Fruit fly (Drosophila melanogaster) whole organism, embryonic: ENCODE data around the gene Arpc3A.

Experiments used
- CG10147 ChIP-seq: fragments of 200-800 bp; sonication (Bioruptor generic); optimal IDR thresholded peaks from 2 replicates; lab custom pipeline; 2019; ENCODE audit warnings: missing biosample characterization, mild to moderate bottlenecking, missing genetic modification characterization, moderate library complexity
- CG10366 ChIP-seq: fragments of 200-800 bp; sonication (Bioruptor generic); IDR thresholded peaks from 2 replicates; pipeline ENCODE4 v1.3.6; 2022; ENCODE audit warnings: missing biosample characterization, missing genetic modification characterization
- CG11723 ChIP-seq: fragments of 200-800 bp; sonication (Bioruptor generic); optimal IDR thresholded peaks from 2 replicates; lab custom pipeline; 2017; ENCODE audit warnings: missing biosample characterization, mild to moderate bottlenecking, missing genetic modification characterization
- CG1233 ChIP-seq: fragments of 200-800 bp; sonication (Bioruptor generic); optimal IDR thresholded peaks from 4 replicates; lab custom pipeline; 2018; ENCODE audit warnings: missing biosample characterization, mild to moderate bottlenecking, missing genetic modification characterization
- CG12391 ChIP-seq: fragments of 200-800 bp; sonication (Bioruptor generic); optimal IDR thresholded peaks from 3 replicates; lab custom pipeline; 2018; ENCODE audit warnings: missing biosample characterization, mild to moderate bottlenecking, missing genetic modification characterization, moderate library complexity
- CG15269 ChIP-seq: fragments of 200-800 bp; sonication (Bioruptor generic); optimal IDR thresholded peaks from 2 replicates; lab custom pipeline; 2018; ENCODE audit warnings: missing biosample characterization, mild to moderate bottlenecking, missing genetic modification characterization, moderate library complexity
- CG15696 ChIP-seq: fragments of 200-800 bp; sonication (Bioruptor generic); optimal IDR thresholded peaks from 2 replicates; lab custom pipeline; 2019; ENCODE audit warnings: missing biosample characterization, mild to moderate bottlenecking, missing genetic modification characterization, moderate library complexity
- CG16813 ChIP-seq: fragments of 200-800 bp; sonication (Bioruptor generic); IDR thresholded peaks from 3 replicates; pipeline ENCODE4 v1.3.6; 2022; ENCODE audit warnings: missing biosample characterization, missing genetic modification characterization; ENCODE audit not compliant: partially characterized antibody
- CG17829 ChIP-seq: fragments of 200-800 bp; optimal IDR thresholded peaks from 2 replicates; lab custom pipeline; 2019; ENCODE audit warnings: missing biosample characterization, mild to moderate bottlenecking, missing genetic modification characterization, moderate library complexity
- CG2712 ChIP-seq: fragments of 200-800 bp; optimal IDR thresholded peaks from 3 replicates; lab custom pipeline; 2019; ENCODE audit warnings: missing biosample characterization, mild to moderate bottlenecking, missing genetic modification characterization, moderate library complexity
- CG43689 ChIP-seq: fragments of 200-800 bp; sonication (Bioruptor generic); IDR thresholded peaks from 2 replicates; pipeline ENCODE4 v1.3.6; 2022; ENCODE audit warnings: missing biosample characterization, missing genetic modification characterization
- CG5180 ChIP-seq: fragments of 200-800 bp; sonication (Bioruptor generic); optimal IDR thresholded peaks from 3 replicates; lab custom pipeline; 2017; ENCODE audit warnings: missing biosample characterization, missing genetic modification characterization, mild to moderate bottlenecking, moderate library complexity, missing genetic modification reagents
- CG6689 ChIP-seq: fragments of 200-800 bp; sonication (Bioruptor generic); IDR thresholded peaks from 2 replicates; pipeline ENCODE4 v1.3.6; 2022; ENCODE audit warnings: missing biosample characterization, missing genetic modification characterization
- CG7357 ChIP-seq: fragments of 200-800 bp; sonication (Bioruptor generic); IDR thresholded peaks from 3 replicates; pipeline ENCODE4 v1.3.6; 2022; ENCODE audit warnings: missing biosample characterization, missing genetic modification characterization
- CG7987 ChIP-seq: fragments of 200-800 bp; sonication (Bioruptor generic); optimal IDR thresholded peaks from 2 replicates; lab custom pipeline; 2018; ENCODE audit warnings: missing biosample characterization, mild to moderate bottlenecking, missing genetic modification characterization, moderate library complexity
- CG9817 ChIP-seq: fragments of 200-800 bp; sonication (Bioruptor generic); optimal IDR thresholded peaks from 2 replicates; lab custom pipeline; 2018; ENCODE audit warnings: missing biosample characterization, mild to moderate bottlenecking, missing genetic modification characterization, moderate library complexity
- Camta ChIP-seq: fragments of 200-800 bp; sonication (Bioruptor generic); optimal IDR thresholded peaks from 2 replicates; lab custom pipeline; 2016; ENCODE audit warnings: missing biosample characterization, missing genetic modification characterization
- CoRest ChIP-seq: fragments of 200-800 bp; sonication (Bioruptor generic); optimal IDR thresholded peaks from 3 replicates; lab custom pipeline; 2018; ENCODE audit warnings: missing biosample characterization, mild to moderate bottlenecking, missing genetic modification characterization, moderate library complexity
- Drgx ChIP-seq: fragments of 200-800 bp; sonication (Bioruptor generic); IDR thresholded peaks from 2 replicates; pipeline ENCODE4 v1.3.6; 2022; ENCODE audit warnings: missing biosample characterization, missing genetic modification characterization
- E2f1 ChIP-seq: fragments of 200-800 bp; sonication (Bioruptor generic); IDR thresholded peaks from 2 replicates; pipeline ENCODE4 v1.3.6; 2022; ENCODE audit warnings: missing biosample characterization, missing genetic modification characterization
- Eip74EF ChIP-seq, 2 experiments: fragments of 200-800 bp in 1 of 2; fragments of >200 bp in 1 of 2; sonication (Bioruptor generic) in 1 of 2; optimal IDR thresholded peaks; 2 replicates each; lab custom pipeline; 2017 to 2019; ENCODE audit warnings: missing biosample characterization in 2 of 2, missing genetic modification characterization in 2 of 2, mild to moderate bottlenecking in 1 of 2, moderate library complexity in 1 of 2
- Ets65A ChIP-seq: fragments of 200-800 bp; sonication (Bioruptor generic); peaks from one replicate; lab custom pipeline; 2016; ENCODE audit warnings: missing biosample characterization, missing genetic modification characterization
- HmgZ ChIP-seq: fragments of 200-800 bp; sonication (Bioruptor generic); optimal IDR thresholded peaks from 2 replicates; lab custom pipeline; 2018; ENCODE audit warnings: missing biosample characterization, mild to moderate bottlenecking, missing genetic modification characterization
- Hr78 ChIP-seq, 2 experiments: fragments of 200-800 bp in 1 of 2; fragments of >200 bp in 1 of 2; sonication (Bioruptor generic) in 1 of 2; optimal IDR thresholded peaks; 2 replicates each; lab custom pipeline; 2017 to 2019; ENCODE audit warnings: missing biosample characterization in 2 of 2, missing genetic modification characterization in 2 of 2, mild to moderate bottlenecking in 1 of 2, moderate library complexity in 1 of 2
- NfI ChIP-seq: fragments of 200-800 bp; sonication (Bioruptor generic); optimal IDR thresholded peaks from 3 replicates; lab custom pipeline; 2018; ENCODE audit warnings: missing biosample characterization, mild to moderate bottlenecking, missing genetic modification characterization, moderate library complexity
- Oli ChIP-seq: fragments of 200-800 bp; sonication (Bioruptor generic); optimal IDR thresholded peaks from 2 replicates; lab custom pipeline; 2018; ENCODE audit warnings: missing biosample characterization, mild to moderate bottlenecking, missing genetic modification characterization, moderate library complexity
- Opbp ChIP-seq: fragments of 200-800 bp; sonication (Bioruptor generic); IDR thresholded peaks from 3 replicates; pipeline ENCODE4 v1.3.6; 2022; ENCODE audit warnings: missing biosample characterization, missing genetic modification characterization; ENCODE audit not compliant: partially characterized antibody
- Ptx1 ChIP-seq: fragments of 200-800 bp; sonication (Bioruptor generic); IDR thresholded peaks from 2 replicates; pipeline ENCODE4 v1.3.6; 2022; ENCODE audit warnings: missing biosample characterization, missing genetic modification characterization
- Side ChIP-seq: fragments of 200-800 bp; sonication (Bioruptor generic); optimal IDR thresholded peaks from 2 replicates; lab custom pipeline; 2016; ENCODE audit warnings: missing biosample characterization, missing genetic modification characterization
- Sox100B ChIP-seq: fragments of 200-800 bp; sonication (Bioruptor generic); optimal IDR thresholded peaks from 3 replicates; lab custom pipeline; 2018; ENCODE audit warnings: missing biosample characterization, mild to moderate bottlenecking, missing genetic modification characterization
- Sox102F ChIP-seq: fragments of 200-800 bp; sonication (Bioruptor generic); optimal IDR thresholded peaks from 2 replicates; lab custom pipeline; 2018; ENCODE audit warnings: missing biosample characterization, mild to moderate bottlenecking, missing genetic modification characterization, moderate library complexity
- Sry-β ChIP-seq: fragments of 200-800 bp; sonication (Bioruptor generic); optimal IDR thresholded peaks from 2 replicates; lab custom pipeline; 2018; ENCODE audit warnings: missing biosample characterization, mild to moderate bottlenecking, missing genetic modification characterization, moderate library complexity
- Xbp1 ChIP-seq: fragments of 200-800 bp; sonication (Bioruptor generic); optimal IDR thresholded peaks from 3 replicates; lab custom pipeline; 2016; ENCODE audit warnings: missing biosample characterization, mild to moderate bottlenecking, missing genetic modification characterization
- ara ChIP-seq: fragments of 200-800 bp; sonication (Bioruptor generic); IDR thresholded peaks from 2 replicates; pipeline ENCODE4 v1.3.6; 2022; ENCODE audit warnings: missing biosample characterization, missing genetic modification characterization
- bab2 ChIP-seq: fragments of 200-800 bp; sonication (Bioruptor generic); optimal IDR thresholded peaks from 2 replicates; lab custom pipeline; 2016; ENCODE audit warnings: missing biosample characterization, missing genetic modification characterization
- dysf ChIP-seq: fragments of 200-800 bp; sonication (Bioruptor generic); IDR thresholded peaks from 3 replicates; pipeline ENCODE4 v1.3.6; 2022; ENCODE audit warnings: missing biosample characterization, missing genetic modification characterization
- emc ChIP-seq: fragments of 200-800 bp; sonication (Bioruptor generic); optimal IDR thresholded peaks from 2 replicates; lab custom pipeline; 2016; ENCODE audit warnings: missing biosample characterization, missing genetic modification characterization
- eve ChIP-seq, 2 experiments: fragments of >200 bp; optimal IDR thresholded peaks; 2 replicates each; lab custom pipeline; 2017; ENCODE audit warnings: missing biosample characterization in 2 of 2, missing genetic modification characterization in 2 of 2
- grau ChIP-seq: fragments of 200-800 bp; optimal IDR thresholded peaks from 3 replicates; lab custom pipeline; 2019; ENCODE audit warnings: missing biosample characterization, mild to moderate bottlenecking, missing genetic modification characterization, moderate library complexity
- grn ChIP-seq: fragments of 200-800 bp; sonication (Bioruptor generic); optimal IDR thresholded peaks from 3 replicates; lab custom pipeline; 2017; ENCODE audit warnings: missing biosample characterization, missing genetic modification characterization
- ham ChIP-seq: fragments of 200-800 bp; sonication (Bioruptor generic); IDR thresholded peaks from 2 replicates; pipeline ENCODE4 v1.3.6; 2022; ENCODE audit warnings: missing biosample characterization, missing genetic modification characterization
- lmd ChIP-seq: fragments of 200-800 bp; sonication (Bioruptor generic); IDR thresholded peaks from 2 replicates; pipeline ENCODE4 v1.3.6; 2022; ENCODE audit warnings: missing biosample characterization, missing genetic modification characterization
- nmo ChIP-seq: fragments of 200-800 bp; sonication (Bioruptor generic); optimal IDR thresholded peaks from 2 replicates; lab custom pipeline; 2018; ENCODE audit warnings: missing biosample characterization, mild to moderate bottlenecking, missing genetic modification characterization, moderate library complexity
- prd ChIP-seq, 3 experiments: fragments of >200 bp in 2 of 3; fragments of 200-800 bp in 1 of 3; sonication (Bioruptor generic) in 1 of 3; optimal IDR thresholded peaks in 2 of 3; IDR thresholded peaks in 1 of 3; 2 replicates in 2 of 3; 3 replicates in 1 of 3; pipeline versions ENCODE4 v1.3.6 to Lab custom; 2017 to 2022; ENCODE audit warnings: missing biosample characterization in 1 of 3, missing genetic modification characterization in 1 of 3
- row ChIP-seq: fragments of 200-800 bp; sonication (Bioruptor generic); IDR thresholded peaks from 3 replicates; pipeline ENCODE4 v1.3.6; 2022; ENCODE audit warnings: missing biosample characterization, missing genetic modification characterization
- slou ChIP-seq: fragments of 200-800 bp; sonication (Bioruptor generic); optimal IDR thresholded peaks from 3 replicates; lab custom pipeline; 2016; ENCODE audit warnings: missing biosample characterization, missing genetic modification characterization
- stc ChIP-seq: fragments of 200-800 bp; sonication (Bioruptor generic); IDR thresholded peaks from 2 replicates; pipeline ENCODE4 v1.3.6; 2022; ENCODE audit warnings: missing biosample characterization, missing genetic modification characterization
- tgo ChIP-seq: fragments of 200-800 bp; sonication (Bioruptor generic); IDR thresholded peaks from 3 replicates; pipeline ENCODE4 v1.3.6; 2022; ENCODE audit warnings: missing biosample characterization, missing genetic modification characterization
- zfh1 ChIP-seq: fragments of 200-800 bp; sonication (Bioruptor generic); IDR thresholded peaks from 3 replicates; pipeline ENCODE4 v1.3.6; 2022; ENCODE audit warnings: missing biosample characterization, missing genetic modification characterization

The Arpc3A gene

dm6 chr3R:15827559-15827958, 6.9 kb upstream of the Arpc3A start:
- TF ChIP-seq tgo (GFP tag; lab: Robert Waterston, UW) (peak; percentile 35; the same call in 2 of the 3 replicates), CG16813 (no peak), grau (tag; lab: Kevin White, UChicago) (peak; percentile 31), row (GFP tag; lab: Robert Waterston, UW) (peak; percentile 39; the same call in 1 of the 3 replicates), prd (optimal IDR thresholded peaks at IDR 0.05; lab: Kevin White, UChicago) (no peak), prd (GFP tag; IDR thresholded peaks at IDR 0.05; lab: Robert Waterston, UW) (peak; percentile 30; the same call in 1 of the 3 replicates), ham (no peak), CG2712 (peak; percentile 50), grn (GFP tag; lab: Kevin White, UChicago) (peak; percentile 72), Drgx (peak; percentile 35; the same call in 1 of the 2 replicates), CG6689 (GFP tag; lab: Robert Waterston, UW) (peak; percentile 24; the same call in 1 of the 2 replicates), CG10366 (no peak), CG15696 (peak; percentile 16), CG17829 (tag; lab: Kevin White, UChicago) (peak; percentile 21), CG11723 (GFP tag; lab: Kevin White, UChicago) (no peak), slou (no peak), CG12391 (peak; percentile 4), Ptx1 (GFP tag; lab: Robert Waterston, UW) (peak; percentile 36; the same call in 1 of the 2 replicates), CG5180 (peak; percentile 20), lmd (GFP tag; lab: Robert Waterston, UW) (peak; percentile 30), Sox102F (peak; percentile 51), CG1233 (GFP tag; lab: Kevin White, UChicago) (no peak), eve (GFP tag; optimal IDR thresholded peaks at IDR 0.05; lab: Kevin White, UChicago) (no peak), ara (GFP tag; lab: Robert Waterston, UW) (no peak), bab2 (GFP tag; lab: Kevin White, UChicago) (peak; percentile 19), Sry-β (no peak), Hr78 (GFP tag; optimal IDR thresholded peaks at IDR 0.05; lab: Kevin White, UChicago) (peak in 1 of 2 experiments; percentile 22), Ets65A (peak; percentile 15), stc (GFP tag; lab: Robert Waterston, UW) (peak; percentile 35; the same call in 1 of the 2 replicates), zfh1 (peak; percentile 46; the same call in 1 of the 3 replicates), CG15269 (tag; lab: Kevin White, UChicago) (peak; percentile 38), CG9817 (peak; percentile 13), Opbp (GFP tag; lab: Robert Waterston, UW) (no peak), CG43689 (GFP tag; lab: Robert Waterston, UW) (no peak), HmgZ (no peak), dysf (peak; percentile 45; the same call in 1 of the 3 replicates), Eip74EF (GFP tag; optimal IDR thresholded peaks at IDR 0.05; lab: Kevin White, UChicago) (peak in 1 of 2 experiments; percentile 3), NfI (GFP tag; lab: Kevin White, UChicago) (peak; percentile 9), Sox100B (GFP tag; lab: Kevin White, UChicago) (no peak), emc (no peak), CG7987 (GFP tag; lab: Kevin White, UChicago) (no peak), E2f1 (no peak), Xbp1 (peak; percentile 19), Camta (peak; percentile 16), nmo (GFP tag; lab: Kevin White, UChicago) (peak; percentile 63), CG7357 (GFP tag; lab: Robert Waterston, UW) (peak; percentile 18; the same call in 1 of the 3 replicates), Oli (tag; lab: Kevin White, UChicago) (peak; percentile 34), CoRest (peak; percentile 21), Side (GFP tag; lab: Kevin White, UChicago) (no peak), CG10147 (GFP tag; lab: Kevin White, UChicago) (no peak)
